Worm (Caenorhabditis elegans) whole organism, L4 larva: ENCODE data around the gene R02E4.3.
A peak's percentile ranks its signal among the peaks of the same experiment; 100 is the strongest.

Source experiments
- F10B5.3 ChIP-seq: sonication (generic microtip); optimal IDR thresholded peaks from 2 replicates; lab custom pipeline; 2016; ENCODE audit warnings: mild to moderate bottlenecking, missing genetic modification characterization, missing compliant biosample characterization
- F44E2.7 ChIP-seq: fragments of 200-800 bp; sonication (Bioruptor generic); IDR thresholded peaks from 2 replicates; pipeline ENCODE4 v2.1.2; 2022; ENCODE audit warnings: missing genetic modification characterization, missing compliant biosample characterization
- dpl-1 ChIP-seq: fragments of 150-350 bp; optimal IDR thresholded peaks from 2 replicates; lab custom pipeline; 2014; ENCODE audit warnings: missing biosample characterization, missing genetic modification reagents, missing genetic modification characterization
- egl-27 ChIP-seq: sonication (generic microtip); optimal IDR thresholded peaks from 3 replicates; lab custom pipeline; 2017; ENCODE audit warnings: missing biosample characterization, missing genetic modification reagents, missing genetic modification characterization
- egl-43 ChIP-seq: fragments of 200-800 bp; sonication (Bioruptor generic); IDR thresholded peaks from 2 replicates; pipeline ENCODE4 v1.3.6; 2022; ENCODE audit warnings: missing genetic modification reagents, missing genetic modification characterization, missing compliant biosample characterization
- madf-5 ChIP-seq, 2 experiments: fragments of 200-800 bp; sonication (Bioruptor generic); IDR thresholded peaks; 2 replicates each; pipeline ENCODE4 v1.3.6; 2022; ENCODE audit warnings: missing compliant biosample characterization in 2 of 2, missing genetic modification characterization in 2 of 2
- nhr-237 ChIP-seq: sonication (generic microtip); optimal IDR thresholded peaks from 2 replicates; lab custom pipeline; 2017; ENCODE audit warnings: missing biosample characterization, missing genetic modification characterization
- nhr-28 ChIP-seq: fragments of 150-350 bp; optimal IDR thresholded peaks from 2 replicates; lab custom pipeline; 2014; ENCODE audit warnings: missing biosample characterization, missing genetic modification characterization
- nhr-77 ChIP-seq: fragments of 150-350 bp; optimal IDR thresholded peaks from 2 replicates; lab custom pipeline; 2014; ENCODE audit warnings: missing biosample characterization, missing genetic modification characterization
- unc-62 ChIP-seq, 3 experiments: fragments of 150-350 bp in 1 of 3; sonication (generic microtip); optimal IDR thresholded peaks in 2 of 3; peaks in 1 of 3; 1 replicate in 1 of 3; 2 replicates in 2 of 3; lab custom pipeline; 2014 to 2017; ENCODE audit warnings: missing biosample characterization in 3 of 3, missing genetic modification characterization in 3 of 3, missing genetic modification reagents in 3 of 3, missing genotype in 1 of 3

DNA sequence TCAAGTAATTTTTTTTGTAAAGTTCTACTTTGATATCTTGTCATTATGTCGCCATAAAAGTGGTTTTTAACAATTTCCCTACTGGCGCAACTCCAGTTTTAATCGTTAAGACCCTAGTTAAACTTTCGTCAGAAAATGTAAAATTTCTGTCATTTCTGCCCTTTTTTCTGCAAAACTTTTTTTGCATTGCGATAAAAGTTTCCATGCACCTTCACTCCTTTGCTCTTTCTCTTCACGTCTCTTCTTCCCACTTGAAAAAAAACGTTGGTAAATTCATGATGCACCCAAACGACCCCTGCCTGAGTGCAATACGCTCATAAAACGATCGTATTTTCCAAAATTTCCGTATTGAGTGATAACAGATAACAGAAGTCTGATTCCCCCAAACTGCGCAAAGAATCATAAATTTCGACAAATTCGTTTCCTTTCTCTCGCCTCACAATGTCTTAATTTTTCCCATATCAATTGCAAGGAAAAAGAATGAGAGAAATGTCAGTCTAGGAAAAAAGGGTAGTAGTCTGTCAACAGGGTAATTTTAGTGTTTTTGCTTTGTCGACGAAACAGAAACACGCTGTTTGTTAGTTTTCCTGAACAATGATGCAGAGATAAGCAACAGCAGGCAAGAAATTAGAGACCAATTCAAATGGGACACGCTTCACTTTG is 39.0 kb upstream of the R02E4.3 start:
- peak; percentile 63 for TF ChIP-seq nhr-28 (tag; lab: Kevin White, UChicago)
- no peak for TF ChIP-seq dpl-1 (GFP tag; lab: Kevin White, UChicago)
- no peak for TF ChIP-seq madf-5 (GFP tag; IDR thresholded peaks at IDR 0.05; lab: Robert Waterston, UW)
- no peak for TF ChIP-seq egl-27 (tag; lab: Kevin White, UChicago)
- no peak for TF ChIP-seq F44E2.7 (GFP tag; lab: Robert Waterston, UW)
- peak in 1 of 2 experiments; percentile 94 for TF ChIP-seq unc-62 (GFP tag; optimal IDR thresholded peaks at IDR 0.05 in 1 of 2; lab: Kevin White, UChicago)
- no peak for TF ChIP-seq unc-62 (tag; optimal IDR thresholded peaks at IDR 0.05; lab: Kevin White, UChicago)
- TF ChIP-seq nhr-77 (tag; lab: Kevin White, UChicago), result no peak
- TF ChIP-seq nhr-237 (tag; lab: Kevin White, UChicago), result no peak
- TF ChIP-seq egl-43 (GFP tag; lab: Robert Waterston, UW), result no peak
- no peak for TF ChIP-seq F10B5.3 (tag; lab: Kevin White, UChicago)
